Worm (Caenorhabditis elegans): ENCODE measurements around the gene fem-3.

DNA sequence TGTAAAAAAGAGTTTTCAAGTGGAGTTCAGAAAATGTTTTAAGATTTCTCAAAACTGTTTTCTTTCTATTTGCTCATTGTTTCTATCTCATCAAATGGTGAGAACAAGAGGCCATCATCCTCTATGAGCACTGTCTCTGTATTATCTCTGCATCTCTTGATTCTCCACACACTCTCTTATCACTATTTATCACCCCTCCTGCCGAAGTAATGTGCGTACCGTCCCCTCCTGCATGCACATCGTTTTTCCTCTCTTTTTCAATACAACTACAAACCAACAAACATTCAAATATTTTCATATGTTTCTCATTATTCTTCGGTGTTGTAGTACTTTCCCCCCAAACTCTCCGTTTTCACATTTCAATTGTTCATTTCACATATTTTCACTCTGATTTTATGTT, 11.7 kb downstream of the fem-3 start:
- TF ChIP-seq med-1 (GFP tag; optimal IDR thresholded peaks at IDR 0.05; ENCODE audit: insufficient read depth) (no peak), ztf-29 (GFP tag; IDR thresholded peaks at IDR 0.05) (no peak), ztf-23 (GFP tag; IDR thresholded peaks at IDR 0.05) (no peak), flt-1 (GFP tag; IDR thresholded peaks at IDR 0.05) (no peak), cog-1 (tag; optimal IDR thresholded peaks at IDR 0.05) (no peak), T22C8.4 (GFP tag; IDR thresholded peaks at IDR 0.05) (no peak), ref-1 (GFP tag; conservative IDR thresholded peaks at IDR 0.05) (no peak), tab-1 (GFP tag; IDR thresholded peaks at IDR 0.05) (no peak)
